Fruit fly (Drosophila melanogaster) whole organism, pupa: ENCODE measurements around the gene glob3.

Source experiments
- CG10348 ChIP-seq: fragments of 200-800 bp; sonication (Bioruptor generic); IDR thresholded peaks from 2 replicates; pipeline ENCODE4 v1.3.6; 2022; ENCODE audit warnings: missing biosample characterization, missing genetic modification characterization
- CG13204 ChIP-seq: fragments of 200-800 bp; sonication (Bioruptor generic); optimal IDR thresholded peaks from 2 replicates; lab custom pipeline; 2018; ENCODE audit warnings: missing biosample characterization, mild to moderate bottlenecking, missing genetic modification characterization, moderate library complexity
- CG15710 ChIP-seq: fragments of 200-800 bp; sonication (Bioruptor generic); optimal IDR thresholded peaks from 2 replicates; lab custom pipeline; 2018; ENCODE audit warnings: missing biosample characterization, mild to moderate bottlenecking, missing genetic modification characterization, moderate library complexity
- CG32121 ChIP-seq: fragments of 200-800 bp; sonication (Bioruptor generic); IDR thresholded peaks from 2 replicates; pipeline ENCODE4 v1.3.6; 2022; ENCODE audit warnings: missing biosample characterization, missing genetic modification characterization
- CG4496 ChIP-seq: fragments of 200-800 bp; sonication (Bioruptor generic); IDR thresholded peaks from 3 replicates; pipeline ENCODE4 v1.3.6; 2022; ENCODE audit warnings: missing biosample characterization, missing genetic modification characterization
- CG8301 ChIP-seq: fragments of 200-800 bp; sonication (Bioruptor generic); optimal IDR thresholded peaks from 2 replicates; lab custom pipeline; 2018; ENCODE audit warnings: missing biosample characterization, mild to moderate bottlenecking, missing genetic modification characterization
- D1 ChIP-seq: fragments of 200-800 bp; sonication (Bioruptor generic); optimal IDR thresholded peaks from 2 replicates; lab custom pipeline; 2018; ENCODE audit warnings: missing biosample characterization, mild to moderate bottlenecking, missing genetic modification characterization, moderate library complexity
- EcR ChIP-seq: fragments of 200-800 bp; sonication (Bioruptor generic); optimal IDR thresholded peaks from 3 replicates; lab custom pipeline; 2019; ENCODE audit warnings: missing biosample characterization, missing genetic modification characterization, mild to moderate bottlenecking, moderate library complexity, missing genetic modification reagents
- Ets98B ChIP-seq: fragments of 200-800 bp; sonication (Bioruptor generic); IDR thresholded peaks from 2 replicates; pipeline ENCODE4 v1.3.6; 2022; ENCODE audit warnings: missing biosample characterization, missing genetic modification characterization
- Pif1A ChIP-seq: fragments of 200-800 bp; sonication (Bioruptor generic); optimal IDR thresholded peaks from 3 replicates; lab custom pipeline; 2016; ENCODE audit warnings: missing biosample characterization, missing genetic modification characterization
- gl ChIP-seq: fragments of 200-800 bp; sonication (Bioruptor generic); optimal IDR thresholded peaks from 2 replicates; lab custom pipeline; 2018; ENCODE audit warnings: missing biosample characterization, mild to moderate bottlenecking, missing genetic modification characterization

DNA sequence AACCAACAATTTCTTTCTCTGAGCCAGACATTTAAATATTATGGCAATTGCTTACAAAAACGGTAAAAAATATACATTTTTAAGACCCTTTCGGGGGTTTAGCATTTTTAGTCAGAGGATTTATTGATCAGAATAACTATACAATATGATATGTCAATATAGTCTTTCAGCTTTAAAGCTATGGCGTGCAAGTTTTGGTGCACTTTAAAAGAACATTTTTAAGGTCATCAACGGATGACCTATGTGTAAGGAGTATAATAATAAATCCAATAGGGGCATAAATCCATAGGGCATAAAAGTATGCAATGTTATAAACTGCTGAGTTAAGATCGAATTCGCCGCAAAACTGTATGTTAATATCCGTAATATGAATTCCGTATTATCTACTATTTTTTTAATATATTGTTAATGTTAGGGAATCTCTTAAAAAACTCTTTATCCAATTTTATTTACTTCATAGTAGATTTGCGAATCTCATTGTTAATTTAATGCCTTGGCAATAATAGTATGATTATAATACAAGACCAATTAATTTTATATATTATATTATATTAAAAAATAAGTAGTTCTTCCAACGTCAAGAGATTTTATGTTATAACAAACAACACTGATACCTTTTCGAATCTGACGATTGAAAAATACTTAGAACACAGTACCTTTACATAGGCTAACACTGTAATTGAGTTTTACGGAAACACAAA, 16.9 kb downstream of the glob3 start, which contains the start of gene CG14676:
- TF ChIP-seq Ets98B (GFP tag; lab: Robert Waterston, UW) (no peak), CG32121 (GFP tag; lab: Robert Waterston, UW) (no peak), Pif1A (GFP tag; lab: Kevin White, UChicago) (no peak), CG13204 (GFP tag; lab: Kevin White, UChicago) (no peak), EcR (GFP tag; lab: Kevin White, UChicago) (no peak), gl (tag; lab: Kevin White, UChicago) (no peak), CG4496 (GFP tag; lab: Robert Waterston, UW) (no peak), CG15710 (tag; lab: Kevin White, UChicago) (no peak), CG8301 (tag; lab: Kevin White, UChicago) (no peak), CG10348 (GFP tag; lab: Robert Waterston, UW) (no peak), D1 (tag; lab: Kevin White, UChicago) (no peak)
